Fruit fly (Drosophila melanogaster): ENCODE measurements around the gene CG42826.

The CG42826 gene

DNA sequence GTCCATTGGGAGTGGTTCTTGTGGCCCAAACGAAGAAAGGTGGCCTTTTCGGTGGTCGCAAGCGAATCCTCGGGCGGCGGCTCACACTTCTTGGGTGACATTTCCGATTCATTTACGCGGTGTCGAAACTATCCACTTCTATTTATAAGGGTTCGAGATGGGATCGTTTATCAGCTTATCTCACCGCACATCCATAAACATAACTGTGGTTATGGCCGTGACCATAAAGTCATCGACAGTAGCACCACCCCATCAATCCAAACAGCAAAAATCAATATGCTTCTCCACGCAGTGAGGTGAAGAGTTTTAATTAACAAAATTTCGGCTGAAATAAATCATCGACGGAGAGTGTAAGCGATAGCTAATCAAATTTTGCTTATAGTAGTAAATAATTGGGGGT lies at the start of gene CG42826:
TSS of gene CG42826 (minus strand) at position 101 of the 400 bp plus-strand sequence.
- TF ChIP-seq fkh (GFP tag; optimal IDR thresholded peaks at IDR 0.05) (no peak), CG8119 (GFP tag; IDR thresholded peaks at IDR 0.05) (no peak), Sox14 (GFP tag; optimal IDR thresholded peaks at IDR 0.05) (no peak), Eip93F (GFP tag; optimal IDR thresholded peaks at IDR 0.05) (no peak), salr (GFP tag; optimal IDR thresholded peaks at IDR 0.05) (no peak), CG6808 (GFP tag; optimal IDR thresholded peaks at IDR 0.05) (no peak), CG8632 (GFP tag; optimal IDR thresholded peaks at IDR 0.05) (no peak), pdm3 (GFP tag; optimal IDR thresholded peaks at IDR 0.05) (no peak), Eip78C (GFP tag) (no peak)

dm6 chr3L:10110379-10110778 lies 9.7 kb upstream of the CG42826 start:
- TF ChIP-seq Gug (GFP tag; IDR thresholded peaks at IDR 0.05) (peak; percentile 45; the same call in 1 of the 2 replicates), CG3919 (GFP tag; optimal IDR thresholded peaks at IDR 0.05) (no peak), CG6276 (GFP tag; optimal IDR thresholded peaks at IDR 0.05) (peak; percentile 15), ss (GFP tag; optimal IDR thresholded peaks at IDR 0.05) (peak in 1 of 2 experiments; percentile 3), CG10631 (GFP tag; optimal IDR thresholded peaks at IDR 0.05) (no peak), CG7368 (GFP tag; optimal IDR thresholded peaks at IDR 0.05) (no peak), CG3032 (tag; optimal IDR thresholded peaks at IDR 0.05) (no peak), CG6163 (GFP tag; IDR thresholded peaks at IDR 0.05) (0 out of 3 replicates have a peak, but pooled peaks have one; percentile 32), Ets96B (tag; optimal IDR thresholded peaks at IDR 0.05) (peak; percentile 25), Hr4 (GFP tag; optimal IDR thresholded peaks at IDR 0.05) (peak; percentile 23), CG4318 (GFP tag; optimal IDR thresholded peaks at IDR 0.05) (peak; percentile 34), CG8119 (GFP tag; IDR thresholded peaks at IDR 0.05) (peak; percentile 39; the same call in 2 of the 3 replicates), Eip78C (GFP tag) (peak; percentile 57), svp (GFP tag) (peak; percentile 33), eg (GFP tag; IDR thresholded peaks at IDR 0.05) (peak; percentile 59; the same call in 2 of the 3 replicates), CG32006 (GFP tag; optimal IDR thresholded peaks at IDR 0.05) (peak; percentile 53)

dm6 chr3L:10105820-10106219 lies 5.1 kb upstream of the CG42826 start:
- no peak for TF ChIP-seq dsx (GFP tag; optimal IDR thresholded peaks at IDR 0.05; ENCODE audit: poor library complexity, severe bottlenecking)
- TF ChIP-seq dac (GFP tag; optimal IDR thresholded peaks at IDR 0.05) = no peak
- no peak for TF ChIP-seq Eip93F (GFP tag; optimal IDR thresholded peaks at IDR 0.05)
- no peak for TF ChIP-seq Hr38 (GFP tag; optimal IDR thresholded peaks at IDR 0.05)
- TF ChIP-seq Sox15 (GFP tag; optimal IDR thresholded peaks at IDR 0.05) = no peak

DNA sequence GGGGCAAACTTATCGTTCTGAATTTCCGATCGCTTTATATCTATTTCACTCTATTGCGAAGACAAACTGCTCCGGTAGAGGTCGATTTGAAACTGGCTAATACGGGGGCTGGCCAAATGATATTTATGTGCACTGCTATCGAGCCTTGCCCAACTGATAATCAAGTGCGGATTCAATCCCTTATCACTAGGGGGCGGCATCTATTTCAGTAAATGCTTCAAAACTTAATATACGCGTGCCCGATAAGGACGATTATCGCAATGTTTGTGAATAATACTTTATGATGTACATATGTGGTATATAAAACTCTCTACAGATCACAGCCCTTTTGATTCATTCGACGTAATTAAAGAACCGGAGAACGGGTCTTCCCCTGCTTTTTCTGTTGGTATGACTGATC lies 2.7 kb downstream of the CG42826 start, which contains the start of gene Srg2:
TSS of gene Srg2 (minus strand) at position 101 of the 400 bp plus-strand sequence.
- TF ChIP-seq CG32006 (GFP tag; optimal IDR thresholded peaks at IDR 0.05) (no peak), CG31627 (GFP tag; optimal IDR thresholded peaks at IDR 0.05) (no peak), Blimp-1 (GFP tag; optimal IDR thresholded peaks at IDR 0.05) (no peak), spab (GFP tag; optimal IDR thresholded peaks at IDR 0.05) (no peak), esn (GFP tag; optimal IDR thresholded peaks at IDR 0.05) (no peak), CG6854 (GFP tag; optimal IDR thresholded peaks at IDR 0.05) (no peak), CG8632 (GFP tag; optimal IDR thresholded peaks at IDR 0.05) (no peak), cyc (GFP tag; optimal IDR thresholded peaks at IDR 0.05) (no peak), CG9139 (GFP tag; optimal IDR thresholded peaks at IDR 0.05) (no peak), Ets21C (GFP tag; optimal IDR thresholded peaks at IDR 0.05) (no peak), Lpt (GFP tag; optimal IDR thresholded peaks at IDR 0.05) (no peak), fkh (GFP tag; optimal IDR thresholded peaks at IDR 0.05) (no peak), CG3919 (GFP tag; optimal IDR thresholded peaks at IDR 0.05) (no peak)
